Fruit fly (Drosophila melanogaster): Measurements from ENCODE around the gene CG11585.

Gene CG11585

dm6 chrX:14233843-14234337, 44.6 kb downstream of the CG11585 start, which contains the start of gene CG42271 (continued):
- peak; percentile 57 for TF ChIP-seq CG9817 (tag; optimal IDR thresholded peaks at IDR 0.05)
- no peak for TF ChIP-seq CG13894 (tag; optimal IDR thresholded peaks at IDR 0.05)
- TF ChIP-seq CG13424 (tag; optimal IDR thresholded peaks at IDR 0.05) = peak; percentile 63
- TF ChIP-seq ssp (GFP tag; IDR thresholded peaks at IDR 0.05) = no peak
- no peak for TF ChIP-seq ro (GFP tag; IDR thresholded peaks at IDR 0.05)
- TF ChIP-seq NFAT (GFP tag; IDR thresholded peaks at IDR 0.05) = no peak
- TF ChIP-seq CG30431 (GFP tag; optimal IDR thresholded peaks at IDR 0.05) = no peak
- TF ChIP-seq sc (optimal IDR thresholded peaks at IDR 0.05) = no peak
- no peak for TF ChIP-seq sc (GFP tag; optimal IDR thresholded peaks at IDR 0.05)
- TF ChIP-seq CG17912 (GFP tag; optimal IDR thresholded peaks at IDR 0.05) = no peak
- no peak for TF ChIP-seq CG11398 (GFP tag; optimal IDR thresholded peaks at IDR 0.05)
- peak; percentile 47 for TF ChIP-seq MBD-R2 (GFP tag; IDR thresholded peaks at IDR 0.05)
- peak; percentile 69 for TF ChIP-seq CG8924 (tag; optimal IDR thresholded peaks at IDR 0.05)
- TF ChIP-seq nerfin-1 (tag; optimal IDR thresholded peaks at IDR 0.05) = peak; percentile 34
- peak; percentile 44 for TF ChIP-seq CG17829 (tag; optimal IDR thresholded peaks at IDR 0.05)
- TF ChIP-seq so (GFP tag; IDR thresholded peaks at IDR 0.05) = no peak
- TF ChIP-seq sna (GFP tag; IDR thresholded peaks at IDR 0.05; ENCODE audit: partially characterized antibody) = peak; percentile 95
- no peak for TF ChIP-seq abd-A (tag; optimal IDR thresholded peaks at IDR 0.05)
- no peak for TF ChIP-seq CkIIα-i1 (GFP tag; IDR thresholded peaks at IDR 0.05)
- no peak for TF ChIP-seq chn (GFP tag; optimal IDR thresholded peaks at IDR 0.05)
- TF ChIP-seq Dfd (GFP tag; optimal IDR thresholded peaks at IDR 0.05) = no peak
- TF ChIP-seq CG6254 (GFP tag; optimal IDR thresholded peaks at IDR 0.05) = no peak
- TF ChIP-seq B-H1 (GFP tag; IDR thresholded peaks at IDR 0.05) = no peak
- TF ChIP-seq disco-r (GFP tag; optimal IDR thresholded peaks at IDR 0.05) = no peak
- no peak for TF ChIP-seq CG11695 (GFP tag; IDR thresholded peaks at IDR 0.05)
- TF ChIP-seq Mrtf (GFP tag; IDR thresholded peaks at IDR 0.05) = no peak
- peak; percentile 9 for TF ChIP-seq Dp (GFP tag; optimal IDR thresholded peaks at IDR 0.05)
- TF ChIP-seq E2f2 (GFP tag; IDR thresholded peaks at IDR 0.05) = 0 out of 2 replicates have a peak, but pooled peaks have one; percentile 22
- TF ChIP-seq sr (GFP tag; IDR thresholded peaks at IDR 0.05) = no peak
- no peak for TF ChIP-seq Bteb2 (GFP tag; optimal IDR thresholded peaks at IDR 0.05)
- TF ChIP-seq trem (tag; optimal IDR thresholded peaks at IDR 0.05) = peak; percentile 50
- no peak for TF ChIP-seq CG2875 (GFP tag; optimal IDR thresholded peaks at IDR 0.05)
- no peak for TF ChIP-seq Jarid2 (GFP tag; optimal IDR thresholded peaks at IDR 0.05)
- no peak for TF ChIP-seq CG13624 (GFP tag; optimal IDR thresholded peaks at IDR 0.05)
- no peak for TF ChIP-seq Fer2 (tag; optimal IDR thresholded peaks at IDR 0.05)
- no peak for TF ChIP-seq CG7928 (GFP tag; optimal IDR thresholded peaks at IDR 0.05)
- TF ChIP-seq CG1233 (GFP tag; optimal IDR thresholded peaks at IDR 0.05) = no peak
- no peak for TF ChIP-seq CG7839 (tag; optimal IDR thresholded peaks at IDR 0.05)
- no peak for TF ChIP-seq pb (GFP tag; optimal IDR thresholded peaks at IDR 0.05)
- no peak for TF ChIP-seq mirr (GFP tag; optimal IDR thresholded peaks at IDR 0.05)
- no peak for TF ChIP-seq Asciz (GFP tag; optimal IDR thresholded peaks at IDR 0.05)
- TF ChIP-seq CG12769 (tag; optimal IDR thresholded peaks at IDR 0.05) = no peak
- TF ChIP-seq CG11456 (GFP tag; IDR thresholded peaks at IDR 0.05) = no peak
- TF ChIP-seq pfk (GFP tag; optimal IDR thresholded peaks at IDR 0.05) = no peak
- peak; percentile 53 for TF ChIP-seq zen (tag; optimal IDR thresholded peaks at IDR 0.05)
- TF ChIP-seq gro (GFP tag; optimal IDR thresholded peaks at IDR 0.05) = no peak
- TF ChIP-seq pan (optimal IDR thresholded peaks at IDR 0.05) = no peak
- TF ChIP-seq pan (GFP tag; optimal IDR thresholded peaks at IDR 0.05 in 1 of 2, IDR thresholded peaks at IDR 0.05 in 1 of 2) = peak in 1 of 2 experiments; percentile 6
- peak; percentile 35; the same call in 1 of the 2 replicates for TF ChIP-seq CG7372 (GFP tag; IDR thresholded peaks at IDR 0.05)
- TF ChIP-seq Rfx (GFP tag; IDR thresholded peaks at IDR 0.05) = peak; percentile 50; the same call in 1 of the 2 replicates
- TF ChIP-seq CG12942 (GFP tag; optimal IDR thresholded peaks at IDR 0.05) = no peak
- peak; percentile 47 for TF ChIP-seq Fer3 (tag; optimal IDR thresholded peaks at IDR 0.05)
